Worm (Caenorhabditis elegans) whole organism, L3 larva: ENCODE measurements around the gene npr-29.

Experiments used
- ama-1 ChIP-seq: fragments of 150-350 bp; optimal IDR thresholded peaks from 2 replicates; lab custom pipeline; 2018
- jun-1 ChIP-seq: fragments of 150-350 bp; optimal IDR thresholded peaks from 2 replicates; lab custom pipeline; 2014; ENCODE audit warnings: missing biosample characterization, missing genetic modification reagents, missing genetic modification characterization
- nhr-25 ChIP-seq: sonication (generic microtip); optimal IDR thresholded peaks from 2 replicates; lab custom pipeline; 2017; ENCODE audit warnings: missing biosample characterization, missing genetic modification characterization
- nhr-77 ChIP-seq: fragments of 150-350 bp; optimal IDR thresholded peaks from 2 replicates; lab custom pipeline; 2014; ENCODE audit warnings: missing biosample characterization, missing genetic modification characterization
- unc-62 ChIP-seq: fragments of 150-350 bp; sonication (generic microtip); optimal IDR thresholded peaks from 4 replicates; lab custom pipeline; 2014; ENCODE audit warnings: missing biosample characterization, missing genetic modification reagents, missing genetic modification characterization
- ztf-11 ChIP-seq: fragments of 150-350 bp; optimal IDR thresholded peaks from 2 replicates; lab custom pipeline; 2014; ENCODE audit warnings: missing biosample characterization, missing genetic modification characterization

DNA sequence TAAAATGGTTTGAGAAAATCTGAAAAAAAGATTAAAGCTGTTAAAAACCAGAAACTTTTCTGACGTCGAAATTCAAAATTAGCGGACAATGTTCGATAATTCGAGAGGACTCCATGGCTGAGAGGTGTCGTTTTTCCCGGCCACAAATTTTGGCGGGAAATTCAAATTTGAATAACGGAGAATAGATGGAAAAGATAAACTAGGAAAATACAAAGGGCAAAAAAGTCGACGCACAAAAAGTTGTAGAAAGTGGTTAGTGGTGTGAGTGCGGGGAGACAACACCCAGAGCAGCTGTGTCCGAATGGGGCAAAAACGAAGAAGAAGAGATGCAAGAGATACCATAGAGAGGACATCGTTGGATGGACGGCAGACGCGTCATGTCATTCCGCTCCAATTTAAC is 24.2 kb downstream of the npr-29 start, which contains the start of gene cls-3:
- TF ChIP-seq ama-1 (lab: Kevin White, UChicago), result no peak
- TF ChIP-seq ztf-11 (tag; lab: Kevin White, UChicago), result no peak
- no peak for TF ChIP-seq jun-1
- no peak for TF ChIP-seq nhr-25 (tag; lab: Kevin White, UChicago)
- no peak for TF ChIP-seq unc-62 (GFP tag; lab: Kevin White, UChicago)
- no peak for TF ChIP-seq nhr-77 (tag; lab: Kevin White, UChicago)
